Worm (Caenorhabditis elegans) whole organism, mixed stage, embryonic: Measurements from ENCODE around the gene sop-2.

Source experiments
- ces-1 ChIP-seq: fragments of 150-350 bp; optimal IDR thresholded peaks from 2 replicates; lab custom pipeline; 2014; ENCODE audit warnings: missing biosample characterization, missing genetic modification reagents, missing genetic modification characterization
- elt-1 ChIP-seq: sonication (generic microtip); optimal IDR thresholded peaks from 2 replicates; lab custom pipeline; 2017; ENCODE audit warnings: missing genetic modification characterization, mild to moderate bottlenecking, missing compliant biosample characterization, antibody characterized with exemption, moderate library complexity, borderline replicate concordance; ENCODE audit not compliant: insufficient read depth
- elt-3 ChIP-seq: fragments of 150-350 bp; optimal IDR thresholded peaks from 2 replicates; lab custom pipeline; 2014; ENCODE audit warnings: missing biosample characterization, missing genetic modification characterization
- lsy-2 ChIP-seq: fragments of 150-350 bp; optimal IDR thresholded peaks from 2 replicates; lab custom pipeline; 2014; ENCODE audit warnings: missing biosample characterization, missing genetic modification characterization
- mep-1 ChIP-seq: fragments of 150-350 bp; optimal IDR thresholded peaks from 2 replicates; lab custom pipeline; 2017; ENCODE audit warnings: missing biosample characterization, missing genetic modification reagents, missing genetic modification characterization, inconsistent platforms
- nhr-237 ChIP-seq: fragments of 150-350 bp; optimal IDR thresholded peaks from 2 replicates; lab custom pipeline; 2014; ENCODE audit warnings: missing biosample characterization, missing genetic modification characterization
- nhr-76 ChIP-seq: sonication (generic microtip); optimal IDR thresholded peaks from 2 replicates; lab custom pipeline; 2017; ENCODE audit warnings: missing biosample characterization, missing genetic modification characterization
- pha-4 ChIP-seq: fragments of 150-350 bp; optimal IDR thresholded peaks from 2 replicates; lab custom pipeline; 2018; ENCODE audit warnings: missing biosample characterization, missing genetic modification reagents, missing genetic modification characterization
- snpc-4 ChIP-seq: fragments of 150-350 bp; optimal IDR thresholded peaks from 2 replicates; lab custom pipeline; 2014; ENCODE audit warnings: missing biosample characterization, missing genetic modification characterization
- unc-39 ChIP-seq: fragments of 150-350 bp; optimal IDR thresholded peaks from 2 replicates; lab custom pipeline; 2014; ENCODE audit warnings: missing biosample characterization, missing genetic modification characterization
- ztf-11 ChIP-seq: fragments of 150-350 bp; optimal IDR thresholded peaks from 2 replicates; lab custom pipeline; 2014; ENCODE audit warnings: missing biosample characterization, missing genetic modification characterization

ce11 chrII:12352115-12352514, 12.4 kb downstream of the sop-2 start, which contains the start of gene ras-1:
- TF ChIP-seq elt-3 (tag; lab: Kevin White, UChicago) (no peak), ztf-11 (no peak), nhr-76 (tag; lab: Kevin White, UChicago) (no peak), nhr-237 (tag; lab: Kevin White, UChicago) (no peak), mep-1 (tag; lab: Kevin White, UChicago) (no peak), ces-1 (GFP tag; lab: Kevin White, UChicago) (no peak), unc-39 (no peak), snpc-4 (tag; lab: Kevin White, UChicago) (no peak), pha-4 (tag; lab: Kevin White, UChicago) (no peak), lsy-2 (tag; lab: Kevin White, UChicago) (no peak), elt-1 (tag; lab: Kevin White, UChicago) (no peak)
